Fruit fly (Drosophila melanogaster): Measurements from ENCODE around the gene CG31915.

The CG31915 gene

dm6 chr2L:5519846-5520384 lies 8.0 kb upstream of the CG31915 start, which contains the start of the genes CG7382 and cl (continued):
- TF ChIP-seq Hsf (GFP tag; optimal IDR thresholded peaks at IDR 0.05): peak; percentile 24
- peak; percentile 59 for TF ChIP-seq sd (tag; optimal IDR thresholded peaks at IDR 0.05)
- TF ChIP-seq Mad (GFP tag; optimal IDR thresholded peaks at IDR 0.05): no peak
- no peak for TF ChIP-seq CG4617 (GFP tag; optimal IDR thresholded peaks at IDR 0.05; ENCODE audit: borderline replicate concordance)
- peak; percentile 42 for TF ChIP-seq CG9727 (GFP tag; optimal IDR thresholded peaks at IDR 0.05)
- no peak for TF ChIP-seq peb (GFP tag; IDR thresholded peaks at IDR 0.05)
- TF ChIP-seq Adf1 (GFP tag; IDR thresholded peaks at IDR 0.05): no peak
- peak; percentile 61 for TF ChIP-seq CG15601 (tag; optimal IDR thresholded peaks at IDR 0.05)
- TF ChIP-seq CG2116 (GFP tag; optimal IDR thresholded peaks at IDR 0.05): peak; percentile 64
- TF ChIP-seq ato (GFP tag; IDR thresholded peaks at IDR 0.05; ENCODE audit: partially characterized antibody): no peak
- no peak for TF ChIP-seq CG5245 (GFP tag; optimal IDR thresholded peaks at IDR 0.05)
- TF ChIP-seq Hr78 (GFP tag; optimal IDR thresholded peaks at IDR 0.05): no peak
- TF ChIP-seq CG11247 (GFP tag; IDR thresholded peaks at IDR 0.05): no peak
- TF ChIP-seq CrebB (tag; optimal IDR thresholded peaks at IDR 0.05): no peak
- no peak for TF ChIP-seq kah (GFP tag; optimal IDR thresholded peaks at IDR 0.05)
- TF ChIP-seq toy (GFP tag; IDR thresholded peaks at IDR 0.05): no peak
- TF ChIP-seq HmgD (GFP tag; optimal IDR thresholded peaks at IDR 0.05): no peak
- TF ChIP-seq gro (GFP tag; optimal IDR thresholded peaks at IDR 0.05): no peak
- no peak for TF ChIP-seq CG16815 (GFP tag; optimal IDR thresholded peaks at IDR 0.05)
- TF ChIP-seq CG30431 (GFP tag; optimal IDR thresholded peaks at IDR 0.05): no peak
- peak in 1 of 3 experiments; percentile 24 for TF ChIP-seq Stat92E (GFP tag; optimal IDR thresholded peaks at IDR 0.05)
- TF ChIP-seq CG17568 (GFP tag; optimal IDR thresholded peaks at IDR 0.05): no peak
- TF ChIP-seq Gug (GFP tag; IDR thresholded peaks at IDR 0.05): no peak; the same call in 3 of the 4 replicates
- TF ChIP-seq amos (GFP tag; IDR thresholded peaks at IDR 0.05; ENCODE audit: partially characterized antibody): no peak
- TF ChIP-seq CG3163 (GFP tag; optimal IDR thresholded peaks at IDR 0.05): no peak
- TF ChIP-seq Aef1 (GFP tag; IDR thresholded peaks at IDR 0.05): no peak
- no peak for TF ChIP-seq CG4730 (GFP tag; IDR thresholded peaks at IDR 0.05)
- no peak for TF ChIP-seq bbx (GFP tag; IDR thresholded peaks at IDR 0.05; ENCODE audit: partially characterized antibody)
- peak; percentile 11 for TF ChIP-seq fd96Cb (tag; optimal IDR thresholded peaks at IDR 0.05)
- no peak for TF ChIP-seq Dll (GFP tag; IDR thresholded peaks at IDR 0.05; ENCODE audit: partially characterized antibody)
- no peak for TF ChIP-seq CG1233 (GFP tag; optimal IDR thresholded peaks at IDR 0.05)
- TF ChIP-seq CG15269 (tag; optimal IDR thresholded peaks at IDR 0.05): peak; percentile 35
- no peak for TF ChIP-seq CG2678 (tag; optimal IDR thresholded peaks at IDR 0.05)
- TF ChIP-seq Ada2b (GFP tag; IDR thresholded peaks at IDR 0.05): no peak
- TF ChIP-seq Abd-B (GFP tag; optimal IDR thresholded peaks at IDR 0.05): peak; percentile 81
- no peak for TF ChIP-seq CG17328 (GFP tag; IDR thresholded peaks at IDR 0.05)
- peak; percentile 17 for TF ChIP-seq CG12942 (GFP tag; optimal IDR thresholded peaks at IDR 0.05)
- no peak for TF ChIP-seq ken (GFP tag; IDR thresholded peaks at IDR 0.05)
- no peak for TF ChIP-seq Jarid2 (GFP tag; optimal IDR thresholded peaks at IDR 0.05)
- no peak for TF ChIP-seq stc (GFP tag; IDR thresholded peaks at IDR 0.05)
- no peak for TF ChIP-seq CG10431 (GFP tag; optimal IDR thresholded peaks at IDR 0.05)
- no peak for TF ChIP-seq aop (GFP tag; IDR thresholded peaks at IDR 0.05)
- peak; percentile 41 for TF ChIP-seq CG15514 (GFP tag; optimal IDR thresholded peaks at IDR 0.05)
- no peak for TF ChIP-seq trh (GFP tag; optimal IDR thresholded peaks at IDR 0.05)
- TF ChIP-seq pfk (GFP tag; optimal IDR thresholded peaks at IDR 0.05): no peak
- TF ChIP-seq Oli (tag; optimal IDR thresholded peaks at IDR 0.05): no peak
- TF ChIP-seq Xbp1 (GFP tag; optimal IDR thresholded peaks at IDR 0.05): peak; percentile 60
- TF ChIP-seq dan (GFP tag; IDR thresholded peaks at IDR 0.05): no peak
- TF ChIP-seq HLH4C (GFP tag; IDR thresholded peaks at IDR 0.05; ENCODE audit: partially characterized antibody): no peak
- TF ChIP-seq CG17802 (tag; optimal IDR thresholded peaks at IDR 0.05): no peak
